Worm (Caenorhabditis elegans) whole organism, L3 larva: ENCODE data around the gene Y56A3A.41.
"Not testable (repeated sequence)": the region's sequence is repeated elsewhere in the genome, so short reads cannot be mapped to it uniquely, and the experiment has no call there.

Experiments used
- R02D3.7 ChIP-seq: fragments of 150-350 bp; optimal IDR thresholded peaks from 2 replicates; lab custom pipeline; 2014; ENCODE audit warnings: missing biosample characterization, missing genetic modification characterization
- ZK546.5 ChIP-seq: sonication (generic microtip); optimal IDR thresholded peaks from 2 replicates; lab custom pipeline; 2017; ENCODE audit warnings: missing biosample characterization, missing genetic modification characterization
- ama-1 ChIP-seq: fragments of 150-350 bp; optimal IDR thresholded peaks from 2 replicates; lab custom pipeline; 2018
- ceh-16 ChIP-seq: sonication (generic microtip); optimal IDR thresholded peaks from 2 replicates; lab custom pipeline; 2017; ENCODE audit warnings: missing biosample characterization, missing genetic modification characterization
- ceh-28 ChIP-seq: fragments of 150-350 bp; optimal IDR thresholded peaks from 2 replicates; lab custom pipeline; 2014; ENCODE audit warnings: missing biosample characterization, missing genetic modification reagents, missing genetic modification characterization
- ceh-82 ChIP-seq: fragments of 150-350 bp; optimal IDR thresholded peaks from 2 replicates; lab custom pipeline; 2014; ENCODE audit warnings: missing biosample characterization, missing genetic modification characterization
- ceh-9 ChIP-seq: sonication (generic microtip); optimal IDR thresholded peaks from 2 replicates; lab custom pipeline; 2018; ENCODE audit warnings: missing biosample characterization, missing genetic modification characterization
- daf-12 ChIP-seq: fragments of 150-350 bp; optimal IDR thresholded peaks from 2 replicates; lab custom pipeline; 2014; ENCODE audit warnings: missing biosample characterization, missing genetic modification reagents, missing genetic modification characterization
- elt-1 ChIP-seq: fragments of 150-350 bp; optimal IDR thresholded peaks from 2 replicates; lab custom pipeline; 2014; ENCODE audit warnings: missing biosample characterization, missing genetic modification characterization
- elt-2 ChIP-seq: sonication (generic microtip); optimal IDR thresholded peaks from 2 replicates; lab custom pipeline; 2016; ENCODE audit warnings: missing genetic modification reagents, mild to moderate bottlenecking, missing genetic modification characterization, missing compliant biosample characterization
- elt-3 ChIP-seq, 3 experiments: fragments of 150-350 bp in 1 of 3; sonication (generic microtip) in 2 of 3; optimal IDR thresholded peaks; 2 replicates in 2 of 3; 4 replicates in 1 of 3; lab custom pipeline; 2014 to 2017; ENCODE audit warnings: missing biosample characterization in 3 of 3, missing genetic modification characterization in 3 of 3
- fkh-10 ChIP-seq: sonication (generic microtip); optimal IDR thresholded peaks from 2 replicates; lab custom pipeline; 2017; ENCODE audit warnings: missing biosample characterization, missing genetic modification reagents, missing genetic modification characterization
- fkh-2 ChIP-seq: fragments of 150-350 bp; optimal IDR thresholded peaks from 2 replicates; lab custom pipeline; 2014; ENCODE audit warnings: missing biosample characterization, missing genetic modification reagents, missing genetic modification characterization
- fos-1 ChIP-seq: fragments of 150-350 bp; optimal IDR thresholded peaks from 2 replicates; lab custom pipeline; 2014; ENCODE audit warnings: missing biosample characterization, missing genetic modification characterization
- jun-1 ChIP-seq: fragments of 150-350 bp; optimal IDR thresholded peaks from 2 replicates; lab custom pipeline; 2014; ENCODE audit warnings: missing biosample characterization, missing genetic modification reagents, missing genetic modification characterization
- lsy-12 ChIP-seq: sonication (generic microtip); optimal IDR thresholded peaks from 2 replicates; lab custom pipeline; 2016; ENCODE audit warnings: mild to moderate bottlenecking, missing genetic modification characterization, missing compliant biosample characterization
- nfya-1 ChIP-seq: sonication (generic microtip); optimal IDR thresholded peaks from 2 replicates; lab custom pipeline; 2017; ENCODE audit warnings: missing genetic modification characterization, mild to moderate bottlenecking, missing compliant biosample characterization, antibody characterized with exemption, moderate library complexity; ENCODE audit not compliant: insufficient read depth
- nhr-11 ChIP-seq: fragments of 150-350 bp; optimal IDR thresholded peaks from 2 replicates; lab custom pipeline; 2014; ENCODE audit warnings: missing biosample characterization, missing genetic modification characterization
- nhr-12 ChIP-seq: fragments of 150-350 bp; optimal IDR thresholded peaks from 2 replicates; lab custom pipeline; 2014; ENCODE audit warnings: missing biosample characterization, missing genetic modification characterization
- nhr-237 ChIP-seq: fragments of 150-350 bp; optimal IDR thresholded peaks from 2 replicates; lab custom pipeline; 2014; ENCODE audit warnings: missing biosample characterization, missing genetic modification characterization
- nhr-28 ChIP-seq: fragments of 150-350 bp; optimal IDR thresholded peaks from 2 replicates; lab custom pipeline; 2014; ENCODE audit warnings: missing biosample characterization, missing genetic modification characterization
- nhr-67 ChIP-seq: fragments of 150-350 bp; optimal IDR thresholded peaks from 2 replicates; lab custom pipeline; 2014; ENCODE audit warnings: missing biosample characterization, missing genetic modification characterization
- nhr-76 ChIP-seq: fragments of 150-350 bp; sonication (generic microtip); optimal IDR thresholded peaks from 5 replicates; lab custom pipeline; 2014; ENCODE audit warnings: missing biosample characterization, missing genetic modification characterization
- nhr-77 ChIP-seq: fragments of 150-350 bp; optimal IDR thresholded peaks from 2 replicates; lab custom pipeline; 2014; ENCODE audit warnings: missing biosample characterization, missing genetic modification characterization
- pha-4 ChIP-seq: fragments of 150-350 bp; optimal IDR thresholded peaks from 2 replicates; lab custom pipeline; 2014; ENCODE audit warnings: missing biosample characterization, missing genetic modification reagents, missing genetic modification characterization
- pqm-1 ChIP-seq: fragments of 150-350 bp; optimal IDR thresholded peaks from 2 replicates; lab custom pipeline; 2017; ENCODE audit warnings: missing biosample characterization, missing genetic modification characterization, inconsistent platforms
- sea-2 ChIP-seq: fragments of 150-350 bp; sonication (generic microtip); optimal IDR thresholded peaks from 4 replicates; lab custom pipeline; 2014; ENCODE audit warnings: missing biosample characterization, missing genetic modification reagents, missing genetic modification characterization
- skn-1 ChIP-seq: fragments of 150-350 bp; optimal IDR thresholded peaks from 2 replicates; lab custom pipeline; 2014; ENCODE audit warnings: missing biosample characterization, missing genetic modification characterization
- snpc-4 ChIP-seq: fragments of 150-350 bp; optimal IDR thresholded peaks from 2 replicates; lab custom pipeline; 2014; ENCODE audit warnings: missing biosample characterization, missing genetic modification characterization
- tbx-2 ChIP-seq: sonication (generic microtip); optimal IDR thresholded peaks from 2 replicates; lab custom pipeline; 2016; ENCODE audit warnings: mild to moderate bottlenecking, missing genetic modification characterization, missing compliant biosample characterization
- unc-39 ChIP-seq: sonication (generic microtip); optimal IDR thresholded peaks from 4 replicates; lab custom pipeline; 2017; ENCODE audit warnings: missing biosample characterization, missing genetic modification characterization
- zag-1 ChIP-seq: fragments of 150-350 bp; optimal IDR thresholded peaks from 2 replicates; lab custom pipeline; 2014; ENCODE audit warnings: missing biosample characterization, missing genetic modification characterization
- ztf-11 ChIP-seq: fragments of 150-350 bp; optimal IDR thresholded peaks from 2 replicates; lab custom pipeline; 2014; ENCODE audit warnings: missing biosample characterization, missing genetic modification characterization
- ztf-4 ChIP-seq: fragments of 150-350 bp; optimal IDR thresholded peaks from 2 replicates; lab custom pipeline; 2014; ENCODE audit warnings: missing biosample characterization, missing genetic modification characterization

Y56A3A.41 gene

DNA sequence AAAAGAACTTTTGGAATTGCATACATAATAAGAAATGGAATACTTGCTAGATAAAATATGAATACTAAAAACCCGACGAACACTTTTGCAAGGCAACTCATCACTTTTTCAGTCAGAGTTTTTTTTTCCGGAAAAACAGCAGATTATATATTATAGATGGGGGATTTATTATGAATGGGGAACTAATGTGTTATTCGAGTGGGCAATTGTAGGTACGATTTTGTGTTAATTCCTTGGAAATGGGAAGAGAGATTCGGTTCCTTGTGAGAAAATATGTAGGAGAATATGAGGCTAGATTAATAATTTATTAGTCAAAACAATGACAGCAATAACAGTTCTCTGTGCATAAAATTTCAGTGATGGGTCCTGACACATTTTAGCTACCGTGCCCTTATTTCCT, 1.5 kb downstream of the Y56A3A.41 start, which contains the start of gene faah-5:
faah-5 (minus strand) TSS at position 101 of the 400 bp plus-strand sequence.
- no peak for TF ChIP-seq nhr-237 (tag; lab: Kevin White, UChicago)
- TF ChIP-seq daf-12 (tag; lab: Kevin White, UChicago): no peak
- TF ChIP-seq tbx-2 (tag; lab: Kevin White, UChicago): no peak
- TF ChIP-seq nhr-28 (tag; lab: Kevin White, UChicago): no peak
- TF ChIP-seq nhr-12 (tag; lab: Kevin White, UChicago): no peak
- TF ChIP-seq sea-2: no peak
- no peak for TF ChIP-seq fkh-10 (GFP tag; lab: Kevin White, UChicago)
- no peak for TF ChIP-seq nfya-1 (tag; lab: Kevin White, UChicago)
- TF ChIP-seq lsy-12 (tag; lab: Kevin White, UChicago): no peak
- no peak for TF ChIP-seq nhr-77 (tag; lab: Kevin White, UChicago)

DNA sequence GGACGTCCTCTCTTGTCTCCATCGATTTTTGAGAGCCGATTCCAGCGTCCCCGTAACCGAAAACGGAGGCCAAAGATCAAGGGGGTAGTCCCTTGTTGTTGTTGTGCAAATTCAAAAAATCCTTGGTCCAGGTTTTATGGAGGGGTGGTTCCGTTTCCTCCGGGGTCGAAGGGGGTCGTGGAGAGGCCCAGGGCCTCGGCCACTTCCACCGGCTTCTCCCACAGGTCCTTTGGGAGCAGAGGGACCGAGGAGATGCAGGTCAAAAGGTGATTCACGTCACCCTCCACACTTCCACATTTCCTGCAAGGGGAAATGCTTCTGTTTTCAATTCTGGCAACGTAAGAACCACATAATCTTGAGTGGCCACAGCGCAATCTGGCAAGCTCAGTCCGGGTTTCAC, 9.1 kb downstream of the Y56A3A.41 start, which contains the start of gene fbxb-22:
fbxb-22 (minus strand) TSS at position 61 of the 400 bp plus-strand sequence.
- TF ChIP-seq nhr-237 (tag; lab: Kevin White, UChicago); jun-1 (tag; lab: Kevin White, UChicago); ceh-82: not testable (repeated sequence)

DNA sequence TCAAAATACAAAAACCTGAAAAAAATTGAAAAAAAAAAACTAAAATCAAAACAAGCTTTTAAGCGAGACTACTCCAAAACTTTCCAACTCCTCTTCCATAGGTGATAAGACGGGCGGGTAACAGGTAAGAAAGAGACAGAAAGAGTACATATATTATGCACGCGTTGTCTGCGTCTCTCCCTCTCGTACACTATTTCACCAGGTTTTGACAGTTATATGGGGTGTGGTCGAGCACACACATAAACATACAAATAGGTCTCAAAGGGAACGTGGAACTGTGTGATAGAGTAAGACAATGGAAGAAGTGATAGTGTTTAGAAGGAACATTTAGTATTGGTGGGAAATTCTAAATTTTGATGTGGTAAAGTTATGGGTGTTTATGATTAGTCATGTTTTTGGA, 11.3 kb downstream of the Y56A3A.41 start:
- TF ChIP-seq elt-2 (peak; percentile 85), pqm-1 (tag; lab: Kevin White, UChicago) (peak; percentile 67), snpc-4 (tag; lab: Kevin White, UChicago) (no peak), pha-4 (tag; lab: Kevin White, UChicago) (peak; percentile 45)

DNA sequence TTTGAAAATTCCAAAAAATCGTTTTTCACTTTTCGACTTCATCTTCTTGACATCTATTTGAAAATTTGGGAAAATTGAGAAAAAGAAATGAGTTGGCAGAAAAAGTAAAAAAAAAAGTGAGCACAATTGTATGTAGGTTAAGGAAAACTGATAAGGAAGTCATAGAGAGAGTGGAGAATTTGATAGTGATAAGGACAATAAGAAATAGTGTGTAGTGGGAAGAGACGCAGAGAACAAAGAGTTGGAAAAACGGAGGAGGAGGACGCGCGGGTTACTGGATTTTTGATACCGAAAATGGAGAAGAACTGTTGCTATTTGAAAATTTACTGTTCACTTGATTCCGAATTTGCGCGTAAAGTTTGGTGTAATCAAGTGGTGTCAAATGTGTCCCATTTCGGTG, 14.1 kb downstream of the Y56A3A.41 start, which contains the start of gene Y56A3A.6:
Y56A3A.6 (minus strand) TSS at position 53 of the 400 bp plus-strand sequence.
- TF ChIP-seq pqm-1 (tag; lab: Kevin White, UChicago): peak; percentile 55
- TF ChIP-seq nhr-76: no peak
- TF ChIP-seq pha-4 (tag; lab: Kevin White, UChicago): peak; percentile 1
- peak; percentile 79 for TF ChIP-seq elt-2

DNA sequence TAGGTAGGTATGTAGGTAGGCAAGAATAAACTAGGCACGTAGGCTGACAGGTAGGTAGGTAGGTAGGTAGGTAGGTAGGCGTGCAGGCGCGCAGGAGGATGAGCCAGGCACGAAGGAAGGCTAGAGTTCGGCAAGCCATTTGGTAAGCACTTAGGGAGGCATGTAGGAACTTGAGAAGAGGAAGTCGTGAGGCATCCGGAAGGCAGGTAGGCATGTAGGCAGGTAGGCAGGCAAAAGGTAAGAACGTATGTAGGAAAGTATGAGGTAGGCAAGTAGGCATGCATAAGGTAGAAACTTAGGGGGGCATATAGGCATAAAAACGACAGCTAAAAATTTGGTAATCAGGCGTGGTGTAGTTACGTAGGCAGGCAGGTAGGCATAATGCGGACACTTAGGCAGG, 16.7 kb downstream of the Y56A3A.41 start:
- TF ChIP-seq ztf-11 (tag; lab: Kevin White, UChicago) (no peak), fos-1 (tag; lab: Kevin White, UChicago) (no peak), elt-2 (no peak), skn-1 (no peak), ceh-16 (tag; lab: Kevin White, UChicago) (no peak), nhr-11 (tag; lab: Kevin White, UChicago) (no peak), snpc-4 (tag; lab: Kevin White, UChicago) (no peak), ceh-82 (no peak), nhr-77 (tag; lab: Kevin White, UChicago) (no peak), zag-1 (tag; lab: Kevin White, UChicago) (no peak), tbx-2 (tag; lab: Kevin White, UChicago) (no peak), pqm-1 (tag; lab: Kevin White, UChicago) (no peak), lsy-12 (tag; lab: Kevin White, UChicago) (no peak), ZK546.5 (tag; lab: Kevin White, UChicago) (no peak), nhr-76 (no peak), fkh-2 (no peak), nhr-67 (tag; lab: Kevin White, UChicago) (no peak)

DNA sequence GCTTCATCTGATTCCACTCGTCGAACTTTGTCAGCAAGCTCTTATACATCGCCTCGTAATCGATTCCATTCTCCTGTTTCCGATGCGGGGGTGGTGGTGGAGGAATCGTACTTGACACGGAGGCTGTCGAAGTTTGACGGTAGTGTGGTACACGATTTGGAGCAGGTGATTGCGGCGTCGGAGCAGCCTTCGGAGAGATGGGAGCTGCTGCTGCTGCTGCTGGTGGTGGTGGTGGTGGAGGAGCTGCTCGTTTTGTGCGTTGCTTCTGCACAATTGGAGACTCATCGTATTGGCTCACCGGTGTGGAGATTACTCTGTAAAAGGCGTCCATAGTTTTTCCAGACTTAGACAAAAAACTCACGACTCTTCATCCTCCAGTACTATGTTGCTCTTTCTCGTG, 18.6 kb downstream of the Y56A3A.41 start:
- TF ChIP-seq fkh-2 (no peak), nhr-12 (tag; lab: Kevin White, UChicago) (no peak), ZK546.5 (tag; lab: Kevin White, UChicago) (no peak), ama-1 (no peak), elt-3 (tag; optimal IDR thresholded peaks at IDR 0.05; lab: Kevin White, UChicago) (no peak), nhr-28 (tag; lab: Kevin White, UChicago) (no peak), elt-2 (no peak), ztf-4 (tag; lab: Kevin White, UChicago) (no peak)

DNA sequence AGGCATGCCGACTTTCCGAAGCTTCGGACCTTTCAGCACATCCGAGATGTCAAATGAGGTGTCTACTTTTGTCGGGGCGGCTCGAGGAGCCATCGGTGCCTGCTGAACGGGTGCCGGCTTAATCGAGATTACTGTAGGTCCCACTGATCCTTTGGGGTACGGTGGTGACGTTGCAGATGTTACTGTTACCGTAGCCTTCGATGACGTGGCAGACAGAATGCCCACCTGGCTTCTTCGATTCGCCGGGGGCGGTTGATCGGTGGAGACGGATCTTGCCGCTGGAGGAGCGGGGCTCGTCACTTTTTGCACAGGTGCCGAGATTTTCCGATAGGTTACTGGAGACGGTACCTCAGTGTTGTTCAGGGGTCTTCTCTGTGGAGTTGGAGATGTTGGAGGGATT, 21.2 kb downstream of the Y56A3A.41 start:
- no peak for TF ChIP-seq ceh-28 (tag; lab: Kevin White, UChicago)
- no peak for TF ChIP-seq fkh-2
- TF ChIP-seq unc-39 (tag; lab: Kevin White, UChicago): no peak
- no peak for TF ChIP-seq fkh-10 (GFP tag; lab: Kevin White, UChicago)
- no peak for TF ChIP-seq ceh-82
- TF ChIP-seq ztf-11 (tag; lab: Kevin White, UChicago): no peak
- TF ChIP-seq jun-1 (tag; lab: Kevin White, UChicago): no peak
- TF ChIP-seq nfya-1 (tag; lab: Kevin White, UChicago): no peak
- no peak for TF ChIP-seq ceh-16 (tag; lab: Kevin White, UChicago)
- TF ChIP-seq ceh-9: no peak
- TF ChIP-seq sea-2: no peak
- no peak for TF ChIP-seq elt-1 (tag; lab: Kevin White, UChicago)
- TF ChIP-seq ZK546.5 (tag; lab: Kevin White, UChicago): no peak
- no peak for TF ChIP-seq nhr-67 (tag; lab: Kevin White, UChicago)
- no peak for TF ChIP-seq R02D3.7 (tag; lab: Kevin White, UChicago)
- no peak for TF ChIP-seq skn-1
